Worm (Caenorhabditis elegans) whole organism, midembryonic: Measurements from ENCODE around the gene gcy-6.

Experiments used
- T22C8.4 ChIP-seq: fragments of 200-800 bp; sonication (Bioruptor generic); IDR thresholded peaks from 2 replicates; pipeline ENCODE4 v1.3.6; 2022; ENCODE audit warnings: missing genetic modification characterization, missing compliant biosample characterization
- cog-1 ChIP-seq: sonication (generic microtip); optimal IDR thresholded peaks from 2 replicates; lab custom pipeline; 2016; ENCODE audit warnings: missing genetic modification characterization, missing compliant biosample characterization
- flt-1 ChIP-seq: fragments of 200-800 bp; sonication (Bioruptor generic); IDR thresholded peaks from 2 replicates; pipeline ENCODE4 v1.3.6; 2022; ENCODE audit warnings: missing genetic modification characterization, missing compliant biosample characterization
- klf-2 ChIP-seq: fragments of 200-800 bp; sonication (Bioruptor generic); conservative IDR thresholded peaks from 2 replicates; pipeline ENCODE4 v1.3.6; 2022; ENCODE audit warnings: missing genetic modification reagents, missing genetic modification characterization, missing compliant biosample characterization

DNA sequence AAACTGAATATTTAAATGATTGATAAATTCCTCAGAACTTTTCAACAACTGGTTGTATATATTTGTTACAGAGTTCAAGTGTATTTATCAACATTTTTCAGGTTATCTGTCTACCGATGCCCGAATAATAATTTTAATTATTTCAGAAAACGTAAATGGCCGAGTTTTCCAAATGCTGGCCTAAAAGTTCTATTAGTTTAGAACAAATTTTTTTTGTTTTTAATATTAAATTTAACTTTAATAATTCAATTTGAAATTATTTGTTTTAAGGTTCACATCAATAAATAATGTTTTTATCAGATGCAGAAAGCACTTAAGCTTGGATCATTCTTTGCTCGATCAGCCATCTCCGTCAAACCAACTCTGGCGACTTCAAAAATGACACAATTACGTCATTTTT lies 518 bp upstream of the gcy-6 start, which contains the start of gene trx-2:
- TF ChIP-seq T22C8.4 (GFP tag; lab: Robert Waterston, UW) (no peak), klf-2 (GFP tag; lab: Robert Waterston, UW) (no peak), flt-1 (GFP tag; lab: Robert Waterston, UW) (no peak), cog-1 (tag; lab: Kevin White, UChicago) (no peak)
